Fruit fly (Drosophila melanogaster) whole organism, prepupa: ENCODE measurements around the gene CG12576.
A peak's percentile ranks its signal among the peaks of the same experiment; 100 is the strongest.

Experiments
- CG16779 ChIP-seq: fragments of 200-800 bp; sonication (Bioruptor generic); optimal IDR thresholded peaks from 3 replicates; lab custom pipeline; 2017; ENCODE audit warnings: missing biosample characterization, mild to moderate bottlenecking, missing genetic modification characterization
- CG6276 ChIP-seq: fragments of 200-800 bp; sonication (Bioruptor generic); optimal IDR thresholded peaks from 2 replicates; lab custom pipeline; 2017; ENCODE audit warnings: missing biosample characterization, mild to moderate bottlenecking, missing genetic modification characterization
- CG8632 ChIP-seq: fragments of 200-800 bp; sonication (Bioruptor generic); optimal IDR thresholded peaks from 3 replicates; lab custom pipeline; 2016; ENCODE audit warnings: missing biosample characterization, missing genetic modification characterization
- Eip75B ChIP-seq: fragments of 200-800 bp; sonication (Bioruptor generic); optimal IDR thresholded peaks from 3 replicates; lab custom pipeline; 2016; ENCODE audit warnings: missing biosample characterization, missing genetic modification characterization
- Ets96B ChIP-seq: fragments of 200-800 bp; optimal IDR thresholded peaks from 2 replicates; lab custom pipeline; 2019; ENCODE audit warnings: missing biosample characterization, mild to moderate bottlenecking, missing genetic modification characterization, moderate library complexity
- Gug ChIP-seq: fragments of 200-800 bp; sonication (Bioruptor generic); IDR thresholded peaks from 2 replicates; pipeline ENCODE4 v1.3.6; 2022; ENCODE audit warnings: missing biosample characterization, missing genetic modification characterization
- Lpt ChIP-seq: fragments of 200-800 bp; sonication (Bioruptor generic); optimal IDR thresholded peaks from 3 replicates; lab custom pipeline; 2016; ENCODE audit warnings: missing biosample characterization, missing genetic modification characterization
- Sox14 ChIP-seq: fragments of 200-800 bp; sonication (Bioruptor generic); optimal IDR thresholded peaks from 3 replicates; lab custom pipeline; 2016; ENCODE audit warnings: missing biosample characterization, missing genetic modification characterization
- achi ChIP-seq: fragments of 200-800 bp; sonication (Bioruptor generic); optimal IDR thresholded peaks from 3 replicates; lab custom pipeline; 2016; ENCODE audit warnings: missing biosample characterization, missing genetic modification characterization
- acj6 ChIP-seq: fragments of 200-800 bp; sonication (Bioruptor generic); optimal IDR thresholded peaks from 3 replicates; lab custom pipeline; 2016; ENCODE audit warnings: missing biosample characterization, missing genetic modification characterization
- cyc ChIP-seq: fragments of 200-800 bp; sonication (Bioruptor generic); optimal IDR thresholded peaks from 3 replicates; lab custom pipeline; 2016; ENCODE audit warnings: missing biosample characterization, missing genetic modification characterization
- esn ChIP-seq: fragments of 200-800 bp; sonication (Bioruptor generic); optimal IDR thresholded peaks from 2 replicates; lab custom pipeline; 2016; ENCODE audit warnings: missing biosample characterization, mild to moderate bottlenecking, missing genetic modification characterization, moderate library complexity
- lz ChIP-seq: fragments of 200-800 bp; sonication (Bioruptor generic); optimal IDR thresholded peaks from 3 replicates; lab custom pipeline; 2016; ENCODE audit warnings: missing biosample characterization, missing genetic modification characterization
- vri ChIP-seq: fragments of 200-800 bp; sonication (Bioruptor generic); optimal IDR thresholded peaks from 3 replicates; lab custom pipeline; 2016; ENCODE audit warnings: missing biosample characterization, mild to moderate bottlenecking, missing genetic modification characterization

- peak; percentile 28 for TF ChIP-seq CG6276 (GFP tag; lab: Kevin White, UChicago)
- no peak for TF ChIP-seq Ets96B (tag; lab: Kevin White, UChicago)
- TF ChIP-seq CG16779, result no peak
- no peak for TF ChIP-seq vri (GFP tag; lab: Kevin White, UChicago)
- no peak for TF ChIP-seq esn (GFP tag; lab: Kevin White, UChicago)
- TF ChIP-seq acj6 (GFP tag; lab: Kevin White, UChicago), result no peak
- peak; percentile 35 for TF ChIP-seq Sox14 (GFP tag; lab: Kevin White, UChicago)
- TF ChIP-seq lz (GFP tag; lab: Kevin White, UChicago), result no peak
- no peak for TF ChIP-seq CG8632 (GFP tag; lab: Kevin White, UChicago)
- TF ChIP-seq Lpt, result no peak
- no peak for TF ChIP-seq cyc (GFP tag; lab: Kevin White, UChicago)
- TF ChIP-seq achi (GFP tag; lab: Kevin White, UChicago), result no peak
- TF ChIP-seq Eip75B (GFP tag; lab: Kevin White, UChicago), result no peak
- TF ChIP-seq Gug (GFP tag; lab: Robert Waterston, UW), result no peak
Observed at dm6 chrX:22455509-22456179, 26.5 kb downstream of the CG12576 start, which contains the start of gene Usp2.
